Worm (Caenorhabditis elegans) whole organism, L1 larva: ENCODE results near the gene C50F4.16.

Experiments used
- blmp-1 ChIP-seq: fragments of 150-350 bp; optimal IDR thresholded peaks from 2 replicates; lab custom pipeline; 2014; ENCODE audit warnings: missing biosample characterization, missing genetic modification characterization
- nhr-28 ChIP-seq: fragments of 150-350 bp; optimal IDR thresholded peaks from 2 replicates; lab custom pipeline; 2014; ENCODE audit warnings: missing biosample characterization, missing genetic modification characterization

DNA sequence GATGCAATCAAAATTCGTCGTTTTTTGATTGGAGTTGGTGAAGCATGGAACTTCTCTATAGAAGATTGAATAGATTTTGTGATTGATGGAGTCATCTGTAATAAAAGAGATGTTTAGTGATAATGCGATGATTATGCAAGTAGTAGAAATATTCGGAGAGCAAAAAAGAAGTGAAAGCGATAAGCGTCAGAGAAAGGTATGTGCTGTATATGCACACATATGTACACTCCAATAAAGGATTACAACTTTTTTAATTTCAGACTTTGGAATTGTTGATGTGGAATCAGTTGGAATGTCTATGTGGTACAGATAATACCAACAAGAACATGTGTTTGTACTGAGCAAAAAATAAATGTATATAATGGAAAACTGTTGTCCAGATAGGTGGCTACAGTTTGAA, 28.8 kb upstream of the C50F4.16 start, which contains the start of gene F25B3.5:
- no peak for TF ChIP-seq nhr-28 (tag; lab: Kevin White, UChicago)
- no peak for TF ChIP-seq blmp-1 (tag; lab: Kevin White, UChicago)
